Fruit fly (Drosophila melanogaster): Measurements from ENCODE around the gene plh.

Gene plh

dm6 chr3R:5060281-5060668 lies 49.4 kb upstream of the plh start (continued):
- TF ChIP-seq CG30403 (GFP tag; optimal IDR thresholded peaks at IDR 0.05) (peak; percentile 2), CG18476 (GFP tag; optimal IDR thresholded peaks at IDR 0.05) (peak; percentile 30), dpn (GFP tag; optimal IDR thresholded peaks at IDR 0.05) (peak in 1 of 2 experiments; percentile 6), dm (GFP tag; optimal IDR thresholded peaks at IDR 0.05) (no peak), Optix (GFP tag; IDR thresholded peaks at IDR 0.05) (no peak), Med (GFP tag) (peak; percentile 57), nmo (GFP tag; optimal IDR thresholded peaks at IDR 0.05) (peak; percentile 13), dmrt11E (tag; optimal IDR thresholded peaks at IDR 0.05) (peak; percentile 53), ara (GFP tag; IDR thresholded peaks at IDR 0.05) (peak; percentile 59; the same call in 1 of the 2 replicates), pfk (GFP tag; optimal IDR thresholded peaks at IDR 0.05) (no peak), ranshi (GFP tag; IDR thresholded peaks at IDR 0.05) (0 out of 2 replicates have a peak, but pooled peaks have one; percentile 7), Xbp1 (GFP tag; optimal IDR thresholded peaks at IDR 0.05) (peak; percentile 19), CG17328 (GFP tag; IDR thresholded peaks at IDR 0.05) (peak; percentile 13; the same call in 1 of the 2 replicates), grn (GFP tag; optimal IDR thresholded peaks at IDR 0.05) (peak; percentile 12), phol (tag; optimal IDR thresholded peaks at IDR 0.05) (peak; percentile 55), CG1603 (tag; optimal IDR thresholded peaks at IDR 0.05) (peak; percentile 62), CG14441 (GFP tag; IDR thresholded peaks at IDR 0.05) (0 out of 2 replicates have a peak, but pooled peaks have one; percentile 4), CG6175 (GFP tag; IDR thresholded peaks at IDR 0.05) (no peak), fd96Cb (tag; optimal IDR thresholded peaks at IDR 0.05) (peak; percentile 41), CG11504 (tag; optimal IDR thresholded peaks at IDR 0.05) (peak; percentile 26), bab2 (GFP tag; optimal IDR thresholded peaks at IDR 0.05) (peak; percentile 6), Mes4 (GFP tag; optimal IDR thresholded peaks at IDR 0.05) (peak; percentile 27), chm (GFP tag; IDR thresholded peaks at IDR 0.05) (0 out of 2 replicates have a peak, but pooled peaks have one; percentile 7), her (GFP tag; optimal IDR thresholded peaks at IDR 0.05) (no peak)

- TF ChIP-seq Camta (GFP tag; optimal IDR thresholded peaks at IDR 0.05) (no peak), CG2712 (tag; optimal IDR thresholded peaks at IDR 0.05) (no peak), CG3281 (GFP tag; optimal IDR thresholded peaks at IDR 0.05) (peak; percentile 43), CG31441 (GFP tag; IDR thresholded peaks at IDR 0.05) (0 out of 2 replicates have a peak, but pooled peaks have one; percentile 33), Gsc (GFP tag; IDR thresholded peaks at IDR 0.05) (no peak), zfh2 (GFP tag; optimal IDR thresholded peaks at IDR 0.05) (no peak), BtbVII (GFP tag; optimal IDR thresholded peaks at IDR 0.05) (peak; percentile 14), kni (GFP tag; optimal IDR thresholded peaks at IDR 0.05) (peak; percentile 29), CG5245 (GFP tag; optimal IDR thresholded peaks at IDR 0.05) (no peak), CG11723 (GFP tag; optimal IDR thresholded peaks at IDR 0.05) (peak; percentile 16), CG17802 (tag; optimal IDR thresholded peaks at IDR 0.05) (no peak), ara (GFP tag; IDR thresholded peaks at IDR 0.05) (no peak), sd (tag; optimal IDR thresholded peaks at IDR 0.05) (peak; percentile 48), CG4404 (GFP tag; IDR thresholded peaks at IDR 0.05) (no peak), CG9727 (GFP tag; optimal IDR thresholded peaks at IDR 0.05) (peak; percentile 17), CrebB (tag; optimal IDR thresholded peaks at IDR 0.05) (peak; percentile 23), fu2 (GFP tag; optimal IDR thresholded peaks at IDR 0.05) (no peak), CG10209 (GFP tag; optimal IDR thresholded peaks at IDR 0.05) (peak; percentile 1), CG18476 (GFP tag; optimal IDR thresholded peaks at IDR 0.05) (no peak), chm (GFP tag; IDR thresholded peaks at IDR 0.05) (no peak), CG13123 (GFP tag; optimal IDR thresholded peaks at IDR 0.05) (no peak), CG18262 (tag; optimal IDR thresholded peaks at IDR 0.05) (peak; percentile 6), Fer1 (GFP tag; optimal IDR thresholded peaks at IDR 0.05) (peak; percentile 0), nom (GFP tag; optimal IDR thresholded peaks at IDR 0.05) (no peak), cg (GFP tag; optimal IDR thresholded peaks at IDR 0.05) (no peak), zf30C (GFP tag; optimal IDR thresholded peaks at IDR 0.05) (no peak), GATAe (GFP tag; conservative IDR thresholded peaks at IDR 0.05) (no peak), CG14860 (GFP tag; IDR thresholded peaks at IDR 0.05; ENCODE audit: partially characterized antibody) (no peak), usp (GFP tag; optimal IDR thresholded peaks at IDR 0.05) (no peak), CG1647 (GFP tag; optimal IDR thresholded peaks at IDR 0.05) (peak; percentile 27)
Measured at dm6 chr3R:5059320-5059719, 48.5 kb upstream of the plh start.
